Fruit fly (Drosophila melanogaster) whole organism, embryonic: Measurements from ENCODE around the gene euc.

Experiments used
- ATbp ChIP-seq: fragments of 200-800 bp; sonication (Bioruptor generic); optimal IDR thresholded peaks from 2 replicates; lab custom pipeline; 2017; ENCODE audit warnings: missing biosample characterization, mild to moderate bottlenecking, missing genetic modification characterization, missing genetic modification reagents
- Aef1 ChIP-seq: fragments of 200-800 bp; sonication (Bioruptor generic); IDR thresholded peaks from 3 replicates; pipeline ENCODE4 v1.3.6; 2022; ENCODE audit warnings: missing biosample characterization, missing genetic modification characterization
- Bdp1 ChIP-seq: fragments of 200-800 bp; sonication (Bioruptor generic); optimal IDR thresholded peaks from 3 replicates; lab custom pipeline; 2016; ENCODE audit warnings: missing biosample characterization, missing genetic modification characterization
- CG1024 ChIP-seq: fragments of 200-800 bp; sonication (Bioruptor generic); IDR thresholded peaks from 2 replicates; pipeline ENCODE4 v1.3.6; 2022; ENCODE audit warnings: missing biosample characterization, missing genetic modification characterization
- CG10274 ChIP-seq: fragments of 200-800 bp; sonication (Bioruptor generic); optimal IDR thresholded peaks from 3 replicates; lab custom pipeline; 2017; ENCODE audit warnings: missing biosample characterization, mild to moderate bottlenecking, missing genetic modification characterization
- CG10462 ChIP-seq: fragments of 200-800 bp; sonication (Bioruptor generic); optimal IDR thresholded peaks from 2 replicates; lab custom pipeline; 2016; ENCODE audit warnings: missing biosample characterization, missing genetic modification characterization
- CG11093 ChIP-seq: fragments of 200-800 bp; sonication (Bioruptor generic); IDR thresholded peaks from 3 replicates; pipeline ENCODE4 v1.3.6; 2022; ENCODE audit warnings: missing biosample characterization, missing genetic modification characterization
- CG12104 ChIP-seq: fragments of 200-800 bp; sonication (Bioruptor generic); optimal IDR thresholded peaks from 3 replicates; lab custom pipeline; 2016; ENCODE audit warnings: missing biosample characterization, missing genetic modification characterization
- CG12219 ChIP-seq: fragments of 200-800 bp; sonication (Bioruptor generic); optimal IDR thresholded peaks from 3 replicates; lab custom pipeline; 2018; ENCODE audit warnings: missing biosample characterization, mild to moderate bottlenecking, missing genetic modification characterization
- CG1233 ChIP-seq: fragments of 200-800 bp; sonication (Bioruptor generic); optimal IDR thresholded peaks from 4 replicates; lab custom pipeline; 2018; ENCODE audit warnings: missing biosample characterization, mild to moderate bottlenecking, missing genetic modification characterization
- CG14441 ChIP-seq: fragments of 200-800 bp; sonication (Bioruptor generic); IDR thresholded peaks from 2 replicates; pipeline ENCODE4 v1.3.6; 2022; ENCODE audit warnings: missing biosample characterization, missing genetic modification characterization
- CG15479 ChIP-seq: fragments of 200-800 bp; sonication (Bioruptor generic); optimal IDR thresholded peaks from 3 replicates; lab custom pipeline; 2019; ENCODE audit warnings: missing biosample characterization, mild to moderate bottlenecking, missing genetic modification characterization, moderate library complexity
- CG15696 ChIP-seq: fragments of 200-800 bp; sonication (Bioruptor generic); optimal IDR thresholded peaks from 2 replicates; lab custom pipeline; 2019; ENCODE audit warnings: missing biosample characterization, mild to moderate bottlenecking, missing genetic modification characterization, moderate library complexity
- CG18619 ChIP-seq: fragments of 200-800 bp; sonication (Bioruptor generic); optimal IDR thresholded peaks from 3 replicates; lab custom pipeline; 2017; ENCODE audit warnings: missing biosample characterization, mild to moderate bottlenecking, missing genetic modification characterization
- CG2120 ChIP-seq: fragments of 200-800 bp; sonication (Bioruptor generic); optimal IDR thresholded peaks from 3 replicates; lab custom pipeline; 2016; ENCODE audit warnings: missing biosample characterization, missing genetic modification characterization
- CG2875 ChIP-seq: fragments of 200-800 bp; sonication (Bioruptor generic); optimal IDR thresholded peaks from 2 replicates; lab custom pipeline; 2017; ENCODE audit warnings: missing biosample characterization, mild to moderate bottlenecking, missing genetic modification characterization, missing genetic modification reagents
- CG32767 ChIP-seq: fragments of 200-800 bp; sonication (Bioruptor generic); IDR thresholded peaks from 2 replicates; pipeline ENCODE4 v1.3.6; 2022; ENCODE audit warnings: missing biosample characterization, missing genetic modification characterization
- CG4707 ChIP-seq: fragments of 200-800 bp; sonication (Bioruptor generic); optimal IDR thresholded peaks from 2 replicates; lab custom pipeline; 2018; ENCODE audit warnings: missing biosample characterization, mild to moderate bottlenecking, missing genetic modification characterization, moderate library complexity
- CG7928 ChIP-seq: fragments of 200-800 bp; sonication (Bioruptor generic); optimal IDR thresholded peaks from 2 replicates; lab custom pipeline; 2017; ENCODE audit warnings: missing biosample characterization, mild to moderate bottlenecking, missing genetic modification characterization
- CG8281 ChIP-seq: fragments of 200-800 bp; sonication (Bioruptor generic); optimal IDR thresholded peaks from 2 replicates; lab custom pipeline; 2018; ENCODE audit warnings: missing biosample characterization, mild to moderate bottlenecking, missing genetic modification characterization, moderate library complexity
- CG9215 ChIP-seq: fragments of 200-800 bp; sonication (Bioruptor generic); IDR thresholded peaks from 2 replicates; pipeline ENCODE4 v1.3.6; 2022; ENCODE audit warnings: missing biosample characterization, missing genetic modification characterization
- CG9876 ChIP-seq: fragments of 200-800 bp; sonication (Bioruptor generic); optimal IDR thresholded peaks from 2 replicates; lab custom pipeline; 2016; ENCODE audit warnings: missing biosample characterization, missing genetic modification characterization
- Deaf1 ChIP-seq: fragments of 200-800 bp; optimal IDR thresholded peaks from 3 replicates; lab custom pipeline; 2019; ENCODE audit warnings: missing biosample characterization, mild to moderate bottlenecking, missing genetic modification characterization, moderate library complexity
- Fer1 ChIP-seq: fragments of 200-800 bp; sonication (Bioruptor generic); optimal IDR thresholded peaks from 2 replicates; lab custom pipeline; 2017; ENCODE audit warnings: missing biosample characterization, mild to moderate bottlenecking, missing genetic modification characterization
- Fer2 ChIP-seq: fragments of 200-800 bp; sonication (Bioruptor generic); optimal IDR thresholded peaks from 2 replicates; lab custom pipeline; 2018; ENCODE audit warnings: missing biosample characterization, mild to moderate bottlenecking, missing genetic modification characterization, moderate library complexity
- Hr39 ChIP-seq: fragments of >200 bp; optimal IDR thresholded peaks from 2 replicates; lab custom pipeline; 2017
- Hr51 ChIP-seq, 2 experiments: fragments of 200-800 bp; sonication (Bioruptor generic); optimal IDR thresholded peaks; 2 replicates in 1 of 2; 3 replicates in 1 of 2; lab custom pipeline; 2016 to 2018; ENCODE audit warnings: missing biosample characterization in 2 of 2, missing genetic modification characterization in 2 of 2, mild to moderate bottlenecking in 1 of 2, moderate library complexity in 1 of 2
- Lim3 ChIP-seq: fragments of 200-800 bp; sonication (Bioruptor generic); IDR thresholded peaks from 2 replicates; pipeline ENCODE4 v1.3.6; 2022; ENCODE audit warnings: missing biosample characterization, missing genetic modification characterization
- Lpt ChIP-seq: fragments of >200 bp; optimal IDR thresholded peaks from 2 replicates; lab custom pipeline; 2018; ENCODE audit warnings: missing biosample characterization, missing genetic modification characterization
- Meics ChIP-seq: fragments of 200-800 bp; sonication (Bioruptor generic); optimal IDR thresholded peaks from 2 replicates; lab custom pipeline; 2017; ENCODE audit warnings: missing biosample characterization, mild to moderate bottlenecking, missing genetic modification characterization
- NK7.1 ChIP-seq: fragments of 200-800 bp; sonication (Bioruptor generic); optimal IDR thresholded peaks from 3 replicates; lab custom pipeline; 2016; ENCODE audit warnings: missing biosample characterization, missing genetic modification characterization
- Poxn ChIP-seq: fragments of 200-800 bp; sonication (Bioruptor generic); IDR thresholded peaks from 2 replicates; pipeline ENCODE4 v1.3.6; 2022; ENCODE audit warnings: missing biosample characterization, missing genetic modification characterization
- Ptx1 ChIP-seq: fragments of 200-800 bp; sonication (Bioruptor generic); IDR thresholded peaks from 2 replicates; pipeline ENCODE4 v1.3.6; 2022; ENCODE audit warnings: missing biosample characterization, missing genetic modification characterization
- Scr ChIP-seq: fragments of 200-800 bp; sonication (Bioruptor generic); IDR thresholded peaks from 2 replicates; pipeline ENCODE4 v1.3.6; 2022; ENCODE audit warnings: missing biosample characterization, missing genetic modification characterization; ENCODE audit not compliant: partially characterized antibody
- Sox102F ChIP-seq: fragments of 200-800 bp; sonication (Bioruptor generic); optimal IDR thresholded peaks from 2 replicates; lab custom pipeline; 2018; ENCODE audit warnings: missing biosample characterization, mild to moderate bottlenecking, missing genetic modification characterization, moderate library complexity
- bcd ChIP-seq: fragments of 200-800 bp; sonication (Bioruptor generic); optimal IDR thresholded peaks from 2 replicates; lab custom pipeline; 2017; ENCODE audit warnings: missing biosample characterization, mild to moderate bottlenecking, missing genetic modification characterization
- chm ChIP-seq: fragments of 200-800 bp; sonication (Bioruptor generic); IDR thresholded peaks from 2 replicates; pipeline ENCODE4 v1.3.6; 2022; ENCODE audit warnings: missing biosample characterization, missing genetic modification characterization
- crp ChIP-seq, 2 experiments: fragments of 200-800 bp; sonication (Bioruptor generic); optimal IDR thresholded peaks; 2 replicates in 1 of 2; 3 replicates in 1 of 2; lab custom pipeline; 2017; ENCODE audit warnings: missing biosample characterization in 2 of 2, missing genetic modification characterization in 2 of 2, mild to moderate bottlenecking in 1 of 2, moderate library complexity in 1 of 2
- danr ChIP-seq: fragments of 200-800 bp; sonication (Bioruptor generic); IDR thresholded peaks from 2 replicates; pipeline ENCODE4 v1.3.6; 2022; ENCODE audit warnings: missing biosample characterization, missing genetic modification characterization
- dmrt11E ChIP-seq: fragments of 200-800 bp; sonication (Bioruptor generic); optimal IDR thresholded peaks from 3 replicates; lab custom pipeline; 2018; ENCODE audit warnings: missing biosample characterization, mild to moderate bottlenecking, missing genetic modification characterization, moderate library complexity
- gfzf ChIP-seq: fragments of 200-800 bp; sonication (Bioruptor generic); optimal IDR thresholded peaks from 2 replicates; lab custom pipeline; 2016; ENCODE audit warnings: missing biosample characterization, mild to moderate bottlenecking, missing genetic modification characterization, moderate library complexity
- luna ChIP-seq: fragments of 200-800 bp; sonication (Bioruptor generic); optimal IDR thresholded peaks from 2 replicates; lab custom pipeline; 2016; ENCODE audit warnings: missing biosample characterization, missing genetic modification characterization
- mirr ChIP-seq: fragments of 200-800 bp; sonication (Bioruptor generic); optimal IDR thresholded peaks from 3 replicates; lab custom pipeline; 2018; ENCODE audit warnings: missing biosample characterization, mild to moderate bottlenecking, missing genetic modification characterization
- nerfin-1 ChIP-seq: fragments of 200-800 bp; sonication (Bioruptor generic); optimal IDR thresholded peaks from 3 replicates; lab custom pipeline; 2019; ENCODE audit warnings: missing biosample characterization, mild to moderate bottlenecking, missing genetic modification characterization, moderate library complexity
- otp ChIP-seq: fragments of 200-800 bp; sonication (Bioruptor generic); IDR thresholded peaks from 3 replicates; pipeline ENCODE4, ENCODE4 v1.3.6; 2022; ENCODE audit warnings: missing biosample characterization, missing genetic modification characterization
- pnt ChIP-seq: fragments of 200-800 bp; sonication (Bioruptor generic); optimal IDR thresholded peaks from 3 replicates; lab custom pipeline; 2016; ENCODE audit warnings: missing biosample characterization, missing genetic modification characterization
- pros ChIP-seq: fragments of 200-800 bp; sonication (Bioruptor generic); optimal IDR thresholded peaks from 3 replicates; lab custom pipeline; 2019; ENCODE audit warnings: missing biosample characterization, mild to moderate bottlenecking, missing genetic modification characterization, moderate library complexity
- psq ChIP-seq: fragments of 200-800 bp; sonication (Bioruptor generic); optimal IDR thresholded peaks from 2 replicates; lab custom pipeline; 2017; ENCODE audit warnings: missing biosample characterization, missing genetic modification characterization
- run ChIP-seq: fragments of 200-800 bp; sonication (Bioruptor generic); optimal IDR thresholded peaks from 3 replicates; lab custom pipeline; 2018; ENCODE audit warnings: missing biosample characterization, mild to moderate bottlenecking, missing genetic modification characterization
- shn ChIP-seq: fragments of 200-800 bp; sonication (Bioruptor generic); optimal IDR thresholded peaks from 3 replicates; lab custom pipeline; 2016; ENCODE audit warnings: missing biosample characterization, missing genetic modification characterization
- trh ChIP-seq: fragments of 200-800 bp; sonication (Bioruptor generic); optimal IDR thresholded peaks from 2 replicates; lab custom pipeline; 2016; ENCODE audit warnings: missing biosample characterization, missing genetic modification characterization
- wek ChIP-seq: fragments of 200-800 bp; sonication (Bioruptor generic); optimal IDR thresholded peaks from 3 replicates; lab custom pipeline; 2018; ENCODE audit warnings: missing biosample characterization, mild to moderate bottlenecking, missing genetic modification characterization, moderate library complexity

Gene euc

dm6 chr3R:18999906-19000451 lies 21.4 kb upstream of the euc start (continued):
- TF ChIP-seq CG11093 (GFP tag; lab: Robert Waterston, UW), result no peak
- no peak for TF ChIP-seq CG32767 (GFP tag; lab: Robert Waterston, UW)
- TF ChIP-seq trh, result no peak
- TF ChIP-seq Lpt (GFP tag; lab: Kevin White, UChicago), result no peak
- TF ChIP-seq CG9876 (GFP tag; lab: Kevin White, UChicago), result no peak
- peak; percentile 39 for TF ChIP-seq ATbp
- TF ChIP-seq CG1233 (GFP tag; lab: Kevin White, UChicago), result no peak
- no peak for TF ChIP-seq Scr (GFP tag; lab: Robert Waterston, UW)
- TF ChIP-seq Ptx1, result no peak
- TF ChIP-seq gfzf (GFP tag; lab: Kevin White, UChicago), result no peak
- TF ChIP-seq CG4707 (GFP tag; lab: Kevin White, UChicago), result no peak
- TF ChIP-seq pnt (GFP tag; lab: Kevin White, UChicago), result no peak
- peak; percentile 70 for TF ChIP-seq otp (GFP tag; lab: Robert Waterston, UW)
- no peak for TF ChIP-seq CG10274
- TF ChIP-seq Lim3, result no peak
- TF ChIP-seq CG8281, result no peak
- TF ChIP-seq CG1024 (GFP tag; lab: Robert Waterston, UW), result no peak
- no peak for TF ChIP-seq CG14441 (GFP tag; lab: Robert Waterston, UW)
- TF ChIP-seq bcd (GFP tag; lab: Kevin White, UChicago), result no peak
- TF ChIP-seq CG15479 (GFP tag; lab: Kevin White, UChicago), result peak; percentile 21
- no peak for TF ChIP-seq shn (GFP tag; lab: Kevin White, UChicago)
- no peak for TF ChIP-seq run (tag; lab: Kevin White, UChicago)
- TF ChIP-seq Bdp1 (GFP tag; lab: Kevin White, UChicago), result no peak
- peak; percentile 56 for TF ChIP-seq nerfin-1
- TF ChIP-seq NK7.1 (GFP tag; lab: Kevin White, UChicago), result no peak
- TF ChIP-seq wek (GFP tag; lab: Kevin White, UChicago), result peak; percentile 34
- TF ChIP-seq CG18619, result no peak
- no peak for TF ChIP-seq Sox102F (GFP tag; lab: Kevin White, UChicago)
- TF ChIP-seq pros (GFP tag; lab: Kevin White, UChicago), result peak; percentile 93
- TF ChIP-seq Fer2 (tag; lab: Kevin White, UChicago), result no peak
- no peak for TF ChIP-seq luna
- no peak for TF ChIP-seq CG12104 (GFP tag; lab: Kevin White, UChicago)
- TF ChIP-seq CG2875 (GFP tag; lab: Kevin White, UChicago), result peak; percentile 4
- no peak for TF ChIP-seq CG2120 (GFP tag; lab: Kevin White, UChicago)
- TF ChIP-seq Poxn (GFP tag; lab: Robert Waterston, UW), result no peak
- TF ChIP-seq chm (GFP tag; lab: Robert Waterston, UW), result no peak
- no peak for TF ChIP-seq CG9215
- no peak for TF ChIP-seq mirr (GFP tag; lab: Kevin White, UChicago)
- no peak for TF ChIP-seq crp (GFP tag; optimal IDR thresholded peaks at IDR 0.05; lab: Kevin White, UChicago)
- TF ChIP-seq Hr51 (GFP tag; optimal IDR thresholded peaks at IDR 0.05; lab: Kevin White, UChicago), result no peak
- no peak for TF ChIP-seq Deaf1 (tag; lab: Kevin White, UChicago)
- TF ChIP-seq CG15696 (tag; lab: Kevin White, UChicago), result peak; percentile 18
- TF ChIP-seq danr (GFP tag; lab: Robert Waterston, UW), result no peak
- TF ChIP-seq Aef1, result no peak
- no peak for TF ChIP-seq Meics (GFP tag; lab: Kevin White, UChicago)
- no peak for TF ChIP-seq CG7928 (GFP tag; lab: Kevin White, UChicago)
- TF ChIP-seq Fer1 (GFP tag; lab: Kevin White, UChicago), result no peak
- TF ChIP-seq CG10462 (GFP tag; lab: Kevin White, UChicago), result no peak
- no peak for TF ChIP-seq psq (GFP tag; lab: Kevin White, UChicago)
- no peak for TF ChIP-seq CG12219 (GFP tag; lab: Kevin White, UChicago)
- TF ChIP-seq Hr39 (lab: Kevin White, UChicago), result no peak
- TF ChIP-seq dmrt11E (tag; lab: Kevin White, UChicago), result peak; percentile 15
